Fruit fly (Drosophila melanogaster) whole organism, embryonic: Measurements from ENCODE around the gene pyd.

Experiments
- CG11398 ChIP-seq: fragments of 200-800 bp; sonication (Bioruptor generic); optimal IDR thresholded peaks from 2 replicates; lab custom pipeline; 2016; ENCODE audit warnings: missing biosample characterization, missing genetic modification characterization
- CG11456 ChIP-seq: fragments of 200-800 bp; sonication (Bioruptor generic); IDR thresholded peaks from 3 replicates; pipeline ENCODE4 v1.3.6; 2022; ENCODE audit warnings: missing biosample characterization, missing genetic modification characterization
- CG12104 ChIP-seq: fragments of 200-800 bp; sonication (Bioruptor generic); optimal IDR thresholded peaks from 3 replicates; lab custom pipeline; 2016; ENCODE audit warnings: missing biosample characterization, missing genetic modification characterization
- CG12155 ChIP-seq: fragments of 200-800 bp; sonication (Bioruptor generic); optimal IDR thresholded peaks from 3 replicates; lab custom pipeline; 2016; ENCODE audit warnings: missing biosample characterization, missing genetic modification characterization
- CG12744 ChIP-seq: fragments of 200-800 bp; sonication (Bioruptor generic); optimal IDR thresholded peaks from 2 replicates; lab custom pipeline; 2016; ENCODE audit warnings: missing biosample characterization, missing genetic modification characterization
- CG16815 ChIP-seq: fragments of 200-800 bp; sonication (Bioruptor generic); optimal IDR thresholded peaks from 3 replicates; lab custom pipeline; 2017; ENCODE audit warnings: missing biosample characterization, mild to moderate bottlenecking, missing genetic modification characterization
- CG17829 ChIP-seq: fragments of 200-800 bp; optimal IDR thresholded peaks from 2 replicates; lab custom pipeline; 2019; ENCODE audit warnings: missing biosample characterization, mild to moderate bottlenecking, missing genetic modification characterization, moderate library complexity
- CG18262 ChIP-seq: fragments of 200-800 bp; optimal IDR thresholded peaks from 3 replicates; lab custom pipeline; 2019; ENCODE audit warnings: missing biosample characterization, mild to moderate bottlenecking, missing genetic modification characterization, moderate library complexity
- CG2129 ChIP-seq: fragments of 200-800 bp; sonication (Bioruptor generic); IDR thresholded peaks from 2 replicates; pipeline ENCODE4 v1.3.6; 2022; ENCODE audit warnings: missing biosample characterization, missing genetic modification characterization; ENCODE audit not compliant: partially characterized antibody
- CG33213 ChIP-seq: fragments of 200-800 bp; sonication (Bioruptor generic); optimal IDR thresholded peaks from 3 replicates; lab custom pipeline; 2016; ENCODE audit warnings: missing biosample characterization, missing genetic modification characterization
- CG4854 ChIP-seq: fragments of 200-800 bp; sonication (Bioruptor generic); optimal IDR thresholded peaks from 2 replicates; lab custom pipeline; 2016; ENCODE audit warnings: missing biosample characterization, missing genetic modification characterization, inconsistent platforms
- CG5180 ChIP-seq: fragments of 200-800 bp; sonication (Bioruptor generic); optimal IDR thresholded peaks from 3 replicates; lab custom pipeline; 2017; ENCODE audit warnings: missing biosample characterization, missing genetic modification characterization, mild to moderate bottlenecking, moderate library complexity, missing genetic modification reagents
- CG6254 ChIP-seq: fragments of 200-800 bp; sonication (Bioruptor generic); optimal IDR thresholded peaks from 3 replicates; lab custom pipeline; 2017; ENCODE audit warnings: mild to moderate bottlenecking, missing biosample characterization, missing genetic modification reagents, missing genetic modification characterization
- CG7357 ChIP-seq: fragments of 200-800 bp; sonication (Bioruptor generic); IDR thresholded peaks from 3 replicates; pipeline ENCODE4 v1.3.6; 2022; ENCODE audit warnings: missing biosample characterization, missing genetic modification characterization
- CG7928 ChIP-seq: fragments of 200-800 bp; sonication (Bioruptor generic); optimal IDR thresholded peaks from 2 replicates; lab custom pipeline; 2017; ENCODE audit warnings: missing biosample characterization, mild to moderate bottlenecking, missing genetic modification characterization
- Dek ChIP-seq: fragments of 200-800 bp; sonication (Bioruptor generic); optimal IDR thresholded peaks from 3 replicates; lab custom pipeline; 2019; ENCODE audit warnings: missing biosample characterization, mild to moderate bottlenecking, missing genetic modification characterization, moderate library complexity
- Ets65A ChIP-seq: fragments of 200-800 bp; sonication (Bioruptor generic); peaks from one replicate; lab custom pipeline; 2016; ENCODE audit warnings: missing biosample characterization, missing genetic modification characterization
- H2.0 ChIP-seq: fragments of 200-800 bp; sonication (Bioruptor generic); IDR thresholded peaks from 2 replicates; pipeline ENCODE4 v1.3.6; 2022; ENCODE audit warnings: missing biosample characterization, missing genetic modification characterization
- HLH3B ChIP-seq: fragments of 200-800 bp; sonication (Bioruptor generic); IDR thresholded peaks from 2 replicates; pipeline ENCODE4 v1.3.6; 2022; ENCODE audit warnings: missing biosample characterization, missing genetic modification characterization
- Hey ChIP-seq: fragments of 200-800 bp; sonication (Bioruptor generic); optimal IDR thresholded peaks from 3 replicates; lab custom pipeline; 2018; ENCODE audit warnings: missing biosample characterization, mild to moderate bottlenecking, missing genetic modification characterization
- Hsf ChIP-seq: fragments of 200-800 bp; sonication (Bioruptor generic); optimal IDR thresholded peaks from 3 replicates; lab custom pipeline; 2016; ENCODE audit warnings: missing biosample characterization, missing genetic modification characterization
- NK7.1 ChIP-seq: fragments of 200-800 bp; sonication (Bioruptor generic); optimal IDR thresholded peaks from 3 replicates; lab custom pipeline; 2016; ENCODE audit warnings: missing biosample characterization, missing genetic modification characterization
- NfI ChIP-seq: fragments of 200-800 bp; sonication (Bioruptor generic); optimal IDR thresholded peaks from 3 replicates; lab custom pipeline; 2018; ENCODE audit warnings: missing biosample characterization, mild to moderate bottlenecking, missing genetic modification characterization, moderate library complexity
- Optix ChIP-seq: fragments of 200-800 bp; sonication (Bioruptor generic); IDR thresholded peaks from 3 replicates; pipeline ENCODE4 v1.3.6; 2022; ENCODE audit warnings: missing biosample characterization, missing genetic modification characterization
- Pdp1 ChIP-seq, 2 experiments: fragments of 200-800 bp; sonication (Bioruptor generic); optimal IDR thresholded peaks; 3 replicates each; lab custom pipeline; 2016; ENCODE audit warnings: missing biosample characterization in 2 of 2, missing genetic modification characterization in 2 of 2, mild to moderate bottlenecking in 1 of 2, moderate library complexity in 1 of 2
- Rx ChIP-seq: fragments of 200-800 bp; sonication (Bioruptor generic); IDR thresholded peaks from 2 replicates; pipeline ENCODE4 v1.3.6; 2022; ENCODE audit warnings: missing biosample characterization, missing genetic modification characterization
- TFAM ChIP-seq: fragments of 200-800 bp; sonication (Bioruptor generic); optimal IDR thresholded peaks from 2 replicates; lab custom pipeline; 2017; ENCODE audit warnings: missing biosample characterization, missing genetic modification characterization, inconsistent platforms
- btn ChIP-seq: fragments of 200-800 bp; sonication (Bioruptor generic); optimal IDR thresholded peaks from 2 replicates; lab custom pipeline; 2016; ENCODE audit warnings: missing biosample characterization, missing genetic modification characterization
- chinmo ChIP-seq: fragments of 200-800 bp; sonication (Bioruptor generic); IDR thresholded peaks from 4 replicates; pipeline ENCODE4 v1.3.6; 2022; ENCODE audit warnings: missing biosample characterization, missing genetic modification characterization; ENCODE audit not compliant: partially characterized antibody
- crol ChIP-seq: fragments of 200-800 bp; sonication (Bioruptor generic); IDR thresholded peaks from 2 replicates; pipeline ENCODE4 v1.3.6; 2022; ENCODE audit warnings: missing biosample characterization, missing genetic modification characterization
- da ChIP-seq: fragments of 200-800 bp; sonication (Bioruptor generic); optimal IDR thresholded peaks from 2 replicates; lab custom pipeline; 2016; ENCODE audit warnings: missing biosample characterization, missing genetic modification characterization
- danr ChIP-seq: fragments of 200-800 bp; sonication (Bioruptor generic); IDR thresholded peaks from 2 replicates; pipeline ENCODE4 v1.3.6; 2022; ENCODE audit warnings: missing biosample characterization, missing genetic modification characterization
- grn ChIP-seq: fragments of 200-800 bp; sonication (Bioruptor generic); optimal IDR thresholded peaks from 3 replicates; lab custom pipeline; 2017; ENCODE audit warnings: missing biosample characterization, missing genetic modification characterization
- nerfin-2 ChIP-seq: fragments of 200-800 bp; sonication (Bioruptor generic); IDR thresholded peaks from 2 replicates; pipeline ENCODE4 v1.3.6; 2022; ENCODE audit warnings: missing biosample characterization, missing genetic modification characterization; ENCODE audit not compliant: partially characterized antibody
- oc ChIP-seq: fragments of 200-800 bp; sonication (Bioruptor generic); optimal IDR thresholded peaks from 2 replicates; lab custom pipeline; 2018; ENCODE audit warnings: missing biosample characterization, mild to moderate bottlenecking, missing genetic modification characterization, moderate library complexity
- onecut ChIP-seq: fragments of 200-800 bp; sonication (Bioruptor generic); IDR thresholded peaks from 2 replicates; pipeline ENCODE4 v1.3.6; 2022; ENCODE audit warnings: missing biosample characterization, missing genetic modification characterization
- psq ChIP-seq: fragments of 200-800 bp; sonication (Bioruptor generic); optimal IDR thresholded peaks from 2 replicates; lab custom pipeline; 2017; ENCODE audit warnings: missing biosample characterization, missing genetic modification characterization
- sc ChIP-seq, 3 experiments: fragments of >200 bp in 2 of 3; fragments of 200-800 bp in 1 of 3; sonication (Bioruptor generic) in 1 of 3; optimal IDR thresholded peaks; 2 replicates in 2 of 3; 3 replicates in 1 of 3; lab custom pipeline; 2017; ENCODE audit warnings: mild to moderate bottlenecking in 1 of 3, missing biosample characterization in 1 of 3, missing genetic modification characterization in 1 of 3, missing genetic modification reagents in 1 of 3
- slp2 ChIP-seq: fragments of 200-800 bp; sonication (Bioruptor generic); optimal IDR thresholded peaks from 2 replicates; lab custom pipeline; 2016; ENCODE audit warnings: missing biosample characterization, missing genetic modification characterization
- sug ChIP-seq: fragments of 200-800 bp; optimal IDR thresholded peaks from 2 replicates; lab custom pipeline; 2019; ENCODE audit warnings: missing biosample characterization, mild to moderate bottlenecking, missing genetic modification characterization, moderate library complexity
- tin ChIP-seq: fragments of 200-800 bp; sonication (Bioruptor generic); optimal IDR thresholded peaks from 3 replicates; lab custom pipeline; 2016; ENCODE audit warnings: missing biosample characterization, missing genetic modification characterization
- trem ChIP-seq: fragments of 200-800 bp; optimal IDR thresholded peaks from 3 replicates; lab custom pipeline; 2019; ENCODE audit warnings: missing biosample characterization, mild to moderate bottlenecking, missing genetic modification characterization, moderate library complexity
- tup ChIP-seq: fragments of 200-800 bp; sonication (Bioruptor generic); optimal IDR thresholded peaks from 2 replicates; lab custom pipeline; 2016; ENCODE audit warnings: missing biosample characterization, mild to moderate bottlenecking, missing genetic modification characterization, moderate library complexity
- tx ChIP-seq: fragments of 200-800 bp; sonication (Bioruptor generic); optimal IDR thresholded peaks from 2 replicates; lab custom pipeline; 2016; ENCODE audit warnings: missing biosample characterization, missing genetic modification characterization
- vfl ChIP-seq: fragments of 200-800 bp; sonication (Bioruptor generic); optimal IDR thresholded peaks from 2 replicates; lab custom pipeline; 2016; ENCODE audit warnings: missing biosample characterization, missing genetic modification characterization
- vvl ChIP-seq: fragments of 200-800 bp; sonication (Bioruptor generic); IDR thresholded peaks from 2 replicates; pipeline ENCODE4 v1.3.6; 2022; ENCODE audit warnings: missing biosample characterization, missing genetic modification characterization
- z ChIP-seq: fragments of 200-800 bp; sonication (Bioruptor generic); IDR thresholded peaks from 3 replicates; pipeline ENCODE4 v1.3.6; 2022; ENCODE audit warnings: missing biosample characterization, missing genetic modification characterization
- zen2 ChIP-seq: fragments of 200-800 bp; sonication (Bioruptor generic); IDR thresholded peaks from 3 replicates; pipeline ENCODE4 v1.3.6; 2022; ENCODE audit warnings: missing biosample characterization, missing genetic modification characterization; ENCODE audit not compliant: partially characterized antibody

pyd gene

dm6 chr3R:8787538-8788282 lies 144.0 kb downstream of the pyd start (continued):
- TF ChIP-seq danr (GFP tag; lab: Robert Waterston, UW) (no peak), btn (GFP tag; lab: Kevin White, UChicago) (no peak), trem (tag; lab: Kevin White, UChicago) (no peak), Optix (no peak), Hey (tag; lab: Kevin White, UChicago) (no peak), CG2129 (GFP tag; lab: Robert Waterston, UW) (no peak), Ets65A (GFP tag; lab: Kevin White, UChicago) (no peak), slp2 (GFP tag; lab: Kevin White, UChicago) (no peak), oc (tag; lab: Kevin White, UChicago) (peak; percentile 59), CG5180 (no peak), CG12744 (GFP tag; lab: Kevin White, UChicago) (no peak), grn (GFP tag; lab: Kevin White, UChicago) (no peak), nerfin-2 (GFP tag; lab: Robert Waterston, UW) (no peak), tin (GFP tag; lab: Kevin White, UChicago) (no peak), H2.0 (no peak), CG7928 (GFP tag; lab: Kevin White, UChicago) (no peak), vvl (GFP tag; lab: Robert Waterston, UW) (peak; percentile 64; the same call in 1 of the 2 replicates), sc (optimal IDR thresholded peaks at IDR 0.05; lab: Kevin White, UChicago) (no peak), sc (GFP tag; optimal IDR thresholded peaks at IDR 0.05; lab: Kevin White, UChicago) (no peak), vfl (GFP tag; lab: Kevin White, UChicago) (no peak), sug (no peak), CG16815 (GFP tag; lab: Kevin White, UChicago) (no peak), CG18262 (tag; lab: Kevin White, UChicago) (peak; percentile 25), Pdp1 (GFP tag; optimal IDR thresholded peaks at IDR 0.05; lab: Kevin White, UChicago) (peak in 1 of 2 experiments; percentile 58), CG4854 (GFP tag; lab: Kevin White, UChicago) (no peak), CG11456 (GFP tag; lab: Robert Waterston, UW) (no peak), Rx (GFP tag; lab: Robert Waterston, UW) (no peak), da (GFP tag; lab: Kevin White, UChicago) (no peak)

dm6 chr3R:8785451-8785850 lies 146.2 kb downstream of the pyd start:
- TF ChIP-seq zen2 (GFP tag; lab: Robert Waterston, UW) (0 out of 3 replicates have a peak, but pooled peaks have one; percentile 19), TFAM (GFP tag; lab: Kevin White, UChicago) (no peak), z (GFP tag; lab: Robert Waterston, UW) (peak; percentile 95), chinmo (GFP tag; lab: Robert Waterston, UW) (0 out of 4 replicates have a peak, but pooled peaks have one; percentile 33), tup (GFP tag; lab: Kevin White, UChicago) (no peak)

dm6 chr3R:8784788-8785187 lies 146.9 kb downstream of the pyd start:
- no peak for TF ChIP-seq CG6254 (GFP tag; lab: Kevin White, UChicago)
- no peak for TF ChIP-seq crol
- peak; percentile 22 for TF ChIP-seq NfI
- TF ChIP-seq HLH3B: peak; percentile 74
- TF ChIP-seq CG17829: peak; percentile 7
- peak; percentile 43 for TF ChIP-seq Hsf
- TF ChIP-seq CG11398 (GFP tag; lab: Kevin White, UChicago): no peak
- TF ChIP-seq CG12104: no peak
- TF ChIP-seq CG12155 (GFP tag; lab: Kevin White, UChicago): no peak
- TF ChIP-seq NK7.1 (GFP tag; lab: Kevin White, UChicago): no peak
- no peak for TF ChIP-seq Dek (tag; lab: Kevin White, UChicago)
- no peak for TF ChIP-seq CG33213 (GFP tag; lab: Kevin White, UChicago)
- TF ChIP-seq onecut (GFP tag; lab: Robert Waterston, UW): no peak
- TF ChIP-seq Pdp1 (GFP tag; optimal IDR thresholded peaks at IDR 0.05; lab: Kevin White, UChicago): peak in 1 of 2 experiments; percentile 53
- TF ChIP-seq CG7357 (GFP tag; lab: Robert Waterston, UW): 0 out of 3 replicates have a peak, but pooled peaks have one; percentile 44
- peak; percentile 41 for TF ChIP-seq tx
- TF ChIP-seq psq (GFP tag; lab: Kevin White, UChicago): no peak
